Worm (Caenorhabditis elegans) whole organism, L3 larva: ENCODE results near the gene srx-4.

Experiments used
- egl-5 ChIP-seq: fragments of 150-350 bp; optimal IDR thresholded peaks from 2 replicates; lab custom pipeline; 2017; ENCODE audit warnings: missing biosample characterization, missing genetic modification reagents, missing genetic modification characterization, inconsistent platforms
- fos-1 ChIP-seq: fragments of 150-350 bp; optimal IDR thresholded peaks from 2 replicates; lab custom pipeline; 2014; ENCODE audit warnings: missing biosample characterization, missing genetic modification characterization
- ztf-11 ChIP-seq: fragments of 150-350 bp; optimal IDR thresholded peaks from 2 replicates; lab custom pipeline; 2014; ENCODE audit warnings: missing biosample characterization, missing genetic modification characterization

- TF ChIP-seq ztf-11 (tag; lab: Kevin White, UChicago) (no peak), egl-5 (tag; lab: Kevin White, UChicago) (no peak), fos-1 (no peak)
Measured at ce11 chrV:708808-709207, 16.2 kb upstream of the srx-4 start, which contains the start of gene srbc-39.
